Worm (Caenorhabditis elegans) whole organism, L2 larva: ENCODE measurements around the gene srh-199.

Experiments
- C34F6.9 ChIP-seq: fragments of 150-350 bp; optimal IDR thresholded peaks from 2 replicates; lab custom pipeline; 2014; ENCODE audit warnings: missing biosample characterization, missing genetic modification characterization
- F13H6.1 ChIP-seq: sonication (generic microtip); optimal IDR thresholded peaks from 2 replicates; lab custom pipeline; 2016; ENCODE audit warnings: missing genetic modification characterization, missing compliant biosample characterization
- R02D3.7 ChIP-seq: fragments of 150-350 bp; optimal IDR thresholded peaks from 2 replicates; lab custom pipeline; 2014; ENCODE audit warnings: missing biosample characterization, missing genetic modification characterization
- Y55F3AM.14 ChIP-seq: fragments of 200-800 bp; sonication (Bioruptor generic); optimal IDR thresholded peaks from 2 replicates; lab custom pipeline; 2018; ENCODE audit warnings: mild to moderate bottlenecking, missing genetic modification characterization, missing compliant biosample characterization
- ZK546.5 ChIP-seq: sonication (generic microtip); optimal IDR thresholded peaks from 2 replicates; lab custom pipeline; 2017; ENCODE audit warnings: missing biosample characterization, missing genetic modification characterization
- alr-1 ChIP-seq: fragments of 150-350 bp; optimal IDR thresholded peaks from 2 replicates; lab custom pipeline; 2014; ENCODE audit warnings: missing biosample characterization, missing genetic modification characterization
- ama-1 ChIP-seq: fragments of 150-350 bp; optimal IDR thresholded peaks from 2 replicates; lab custom pipeline; 2018; ENCODE audit warnings: inconsistent platforms
- ceh-82 ChIP-seq: fragments of 150-350 bp; optimal IDR thresholded peaks from 2 replicates; lab custom pipeline; 2014; ENCODE audit warnings: missing biosample characterization, missing genetic modification characterization
- dmd-4 ChIP-seq: sonication (generic microtip); optimal IDR thresholded peaks from 2 replicates; lab custom pipeline; 2017; ENCODE audit warnings: missing biosample characterization, missing genetic modification characterization
- elt-1 ChIP-seq: fragments of 150-350 bp; optimal IDR thresholded peaks from 2 replicates; lab custom pipeline; 2014; ENCODE audit warnings: missing biosample characterization, missing genetic modification characterization
- elt-3 ChIP-seq: sonication (generic microtip); optimal IDR thresholded peaks from 2 replicates; lab custom pipeline; 2017; ENCODE audit warnings: missing biosample characterization, missing genetic modification characterization
- fos-1 ChIP-seq: fragments of 150-350 bp; optimal IDR thresholded peaks from 2 replicates; lab custom pipeline; 2014; ENCODE audit warnings: missing biosample characterization, missing genetic modification characterization
- lin-11 ChIP-seq: fragments of 150-350 bp; sonication (generic microtip); optimal IDR thresholded peaks from 2 replicates; lab custom pipeline; 2014; ENCODE audit warnings: missing biosample characterization, missing genetic modification characterization, inconsistent platforms, mixed read lengths
- lin-13 ChIP-seq: fragments of 150-350 bp; optimal IDR thresholded peaks from 2 replicates; lab custom pipeline; 2014; ENCODE audit warnings: missing biosample characterization, missing genetic modification reagents, missing genetic modification characterization
- lin-39 ChIP-seq: fragments of 150-350 bp; optimal IDR thresholded peaks from 2 replicates; lab custom pipeline; 2014; ENCODE audit warnings: missing biosample characterization, missing genetic modification reagents, missing genetic modification characterization
- mab-5 ChIP-seq: fragments of 150-350 bp; optimal IDR thresholded peaks from 2 replicates; lab custom pipeline; 2014; ENCODE audit warnings: missing biosample characterization, missing genetic modification characterization
- mbf-1 ChIP-seq: sonication (generic microtip); optimal IDR thresholded peaks from 2 replicates; lab custom pipeline; 2017; ENCODE audit warnings: missing biosample characterization, missing genetic modification characterization
- mdl-1 ChIP-seq, 2 experiments: fragments of 150-350 bp in 1 of 2; sonication (generic microtip) in 1 of 2; optimal IDR thresholded peaks; 2 replicates each; lab custom pipeline; 2017; ENCODE audit warnings: missing biosample characterization in 2 of 2, missing genetic modification characterization in 2 of 2
- nhr-10 ChIP-seq: sonication (generic microtip); optimal IDR thresholded peaks from 2 replicates; lab custom pipeline; 2017; ENCODE audit warnings: missing biosample characterization, missing genetic modification characterization
- nhr-12 ChIP-seq: fragments of 150-350 bp; optimal IDR thresholded peaks from 2 replicates; lab custom pipeline; 2014; ENCODE audit warnings: missing biosample characterization, missing genetic modification characterization
- nhr-129 ChIP-seq: fragments of 150-350 bp; optimal IDR thresholded peaks from 2 replicates; lab custom pipeline; 2014; ENCODE audit warnings: missing biosample characterization, missing genetic modification characterization
- nhr-23 ChIP-seq: fragments of 150-350 bp; optimal IDR thresholded peaks from 2 replicates; lab custom pipeline; 2014; ENCODE audit warnings: missing biosample characterization, missing genetic modification reagents, missing genetic modification characterization
- nhr-237 ChIP-seq: fragments of 150-350 bp; optimal IDR thresholded peaks from 2 replicates; lab custom pipeline; 2014; ENCODE audit warnings: missing biosample characterization, missing genetic modification characterization
- nhr-25 ChIP-seq: fragments of 150-350 bp; sonication (generic microtip); optimal IDR thresholded peaks from 3 replicates; lab custom pipeline; 2014; ENCODE audit warnings: missing biosample characterization, missing genetic modification characterization
- nhr-6 ChIP-seq: fragments of 150-350 bp; optimal IDR thresholded peaks from 2 replicates; lab custom pipeline; 2014; ENCODE audit warnings: missing biosample characterization, missing genetic modification characterization
- nhr-77 ChIP-seq: fragments of 150-350 bp; optimal IDR thresholded peaks from 2 replicates; lab custom pipeline; 2014; ENCODE audit warnings: missing biosample characterization, missing genetic modification characterization
- peb-1 ChIP-seq: fragments of 150-350 bp; optimal IDR thresholded peaks from 2 replicates; lab custom pipeline; 2014; ENCODE audit warnings: missing biosample characterization, missing genetic modification characterization
- sem-4 ChIP-seq: fragments of 150-350 bp; optimal IDR thresholded peaks from 2 replicates; lab custom pipeline; 2014; ENCODE audit warnings: missing biosample characterization, missing genetic modification reagents, missing genetic modification characterization
- sma-3 ChIP-seq: sonication (generic microtip); optimal IDR thresholded peaks from 2 replicates; lab custom pipeline; 2016; ENCODE audit warnings: missing genetic modification reagents, missing genetic modification characterization, missing compliant biosample characterization
- snpc-4 ChIP-seq: fragments of 150-350 bp; optimal IDR thresholded peaks from 2 replicates; lab custom pipeline; 2014; ENCODE audit warnings: missing biosample characterization, missing genetic modification characterization
- unc-55 ChIP-seq: fragments of 150-350 bp; sonication (generic microtip); optimal IDR thresholded peaks from 3 replicates; lab custom pipeline; 2014; ENCODE audit warnings: missing biosample characterization, missing genetic modification reagents, missing genetic modification characterization
- unc-62 ChIP-seq: fragments of 150-350 bp; optimal IDR thresholded peaks from 2 replicates; lab custom pipeline; 2014; ENCODE audit warnings: missing biosample characterization, missing genetic modification reagents, missing genetic modification characterization
- ztf-1 ChIP-seq: fragments of 200-800 bp; sonication (Bioruptor generic); conservative IDR thresholded peaks from 2 replicates; pipeline ENCODE4 v1.3.6; 2022; ENCODE audit warnings: missing genetic modification characterization, missing compliant biosample characterization
- ztf-11 ChIP-seq: sonication (generic microtip); optimal IDR thresholded peaks from 2 replicates; lab custom pipeline; 2017; ENCODE audit warnings: missing biosample characterization, missing genetic modification characterization

srh-199 gene

ce11 chrV:1741074-1741473, 10.3 kb downstream of the srh-199 start, which contains the start of gene srab-25:
srab-25 (minus strand) TSS chrV:1741174.
- TF ChIP-seq mab-5 (tag; lab: Kevin White, UChicago) (no peak), ztf-1 (GFP tag; lab: Robert Waterston, UW) (no peak), ztf-11 (tag; lab: Kevin White, UChicago) (no peak), F13H6.1 (no peak)
- TF ChIP-seq, all 48 proteins: peak for 0

- TF ChIP-seq nhr-6 (tag; lab: Kevin White, UChicago): no peak
- no peak for TF ChIP-seq snpc-4 (tag; lab: Kevin White, UChicago)
- TF ChIP-seq elt-1 (tag; lab: Kevin White, UChicago): no peak
- TF ChIP-seq ZK546.5: no peak
- no peak for TF ChIP-seq mab-5 (tag; lab: Kevin White, UChicago)
- no peak for TF ChIP-seq nhr-237 (tag; lab: Kevin White, UChicago)
- no peak for TF ChIP-seq mbf-1 (tag; lab: Kevin White, UChicago)
- no peak for TF ChIP-seq ztf-1 (GFP tag; lab: Robert Waterston, UW)
- no peak for TF ChIP-seq elt-3 (tag; lab: Kevin White, UChicago)
- TF ChIP-seq nhr-12 (tag; lab: Kevin White, UChicago): no peak
- TF ChIP-seq ceh-82: no peak
- no peak for TF ChIP-seq peb-1 (tag; lab: Kevin White, UChicago)
- TF ChIP-seq lin-13 (GFP tag; lab: Kevin White, UChicago): no peak
These were observed 16.8 kb downstream of the srh-199 start, which contains the start of gene str-160 for ce11 chrV:1734569-1734968. str-160 (plus strand) TSS chrV:1734869.

ce11 chrV:1731918-1732317, 19.4 kb downstream of the srh-199 start, which contains the start of gene gst-21:
gst-21 (minus strand) TSS chrV:1732018.
- TF ChIP-seq fos-1 (tag; lab: Kevin White, UChicago): no peak
- TF ChIP-seq nhr-12 (tag; lab: Kevin White, UChicago): no peak
- TF ChIP-seq elt-3 (tag; lab: Kevin White, UChicago): no peak
- no peak for TF ChIP-seq nhr-25
- TF ChIP-seq lin-13 (GFP tag; lab: Kevin White, UChicago): no peak
- no peak for TF ChIP-seq sma-3 (GFP tag; lab: Kevin White, UChicago)
- TF ChIP-seq ama-1 (lab: Kevin White, UChicago): no peak
- TF ChIP-seq R02D3.7 (tag; lab: Kevin White, UChicago): no peak
- no peak for TF ChIP-seq nhr-23
- TF ChIP-seq elt-1 (tag; lab: Kevin White, UChicago): no peak
- no peak for TF ChIP-seq mdl-1 (tag; optimal IDR thresholded peaks at IDR 0.05; lab: Kevin White, UChicago)
- no peak for TF ChIP-seq nhr-10 (tag; lab: Kevin White, UChicago)
- no peak for TF ChIP-seq unc-62 (GFP tag; lab: Kevin White, UChicago)
- no peak for TF ChIP-seq peb-1 (tag; lab: Kevin White, UChicago)
- no peak for TF ChIP-seq dmd-4 (tag; lab: Kevin White, UChicago)
- TF ChIP-seq alr-1 (tag; lab: Kevin White, UChicago): no peak
- no peak for TF ChIP-seq C34F6.9 (tag; lab: Kevin White, UChicago)
- no peak for TF ChIP-seq sem-4 (tag; lab: Kevin White, UChicago)
- no peak for TF ChIP-seq nhr-77 (tag; lab: Kevin White, UChicago)

ce11 chrV:1725353-1725752, 26.0 kb downstream of the srh-199 start, which contains the start of gene sri-27:
sri-27 (plus strand) TSS chrV:1725653.
- TF ChIP-seq nhr-129 (no peak), Y55F3AM.14 (GFP tag; lab: Kevin White, UChicago) (no peak), ztf-11 (tag; lab: Kevin White, UChicago) (no peak), unc-55 (no peak)

ce11 chrV:1721966-1722365, 29.4 kb downstream of the srh-199 start, which contains the start of gene srw-101:
srw-101 (plus strand) TSS chrV:1722266.
- no peak for TF ChIP-seq lin-39 (tag; lab: Kevin White, UChicago)
- no peak for TF ChIP-seq unc-55
- no peak for TF ChIP-seq nhr-237 (tag; lab: Kevin White, UChicago)
- TF ChIP-seq peb-1 (tag; lab: Kevin White, UChicago): no peak
- TF ChIP-seq mbf-1 (tag; lab: Kevin White, UChicago): no peak

ce11 chrV:1719927-1720326, 31.4 kb downstream of the srh-199 start, which contains the start of gene srw-102:
srw-102 (plus strand) TSS chrV:1720227.
- no peak for TF ChIP-seq ama-1 (lab: Kevin White, UChicago)
- no peak for TF ChIP-seq sem-4 (tag; lab: Kevin White, UChicago)
- no peak for TF ChIP-seq snpc-4 (tag; lab: Kevin White, UChicago)
- TF ChIP-seq lin-11 (tag; lab: Kevin White, UChicago): no peak
